Worm (Caenorhabditis elegans) whole organism, young adult: Measurements from ENCODE around the gene W05H9.4.

Source experiments
- B0019.2 ChIP-seq: fragments of 200-800 bp; sonication (Bioruptor generic); conservative IDR thresholded peaks from 2 replicates; pipeline ENCODE4 v1.3.6; 2022; ENCODE audit warnings: missing genetic modification reagents, missing genetic modification characterization, missing compliant biosample characterization
- B0261.1 ChIP-seq: sonication (generic microtip); optimal IDR thresholded peaks from 2 replicates; lab custom pipeline; 2016; ENCODE audit warnings: mild to moderate bottlenecking, missing genetic modification characterization, moderate library complexity, missing compliant biosample characterization
- D2030.7 ChIP-seq: fragments of 200-800 bp; sonication (Bioruptor generic); IDR thresholded peaks from 2 replicates; pipeline ENCODE4 v1.3.6; 2022; ENCODE audit warnings: missing genetic modification reagents, missing genetic modification characterization, missing compliant biosample characterization
- F49E8.2 ChIP-seq: sonication (generic microtip); optimal IDR thresholded peaks from 3 replicates; lab custom pipeline; 2017; ENCODE audit warnings: missing genetic modification characterization, mild to moderate bottlenecking, missing compliant biosample characterization, antibody characterized with exemption, moderate library complexity; ENCODE audit not compliant: insufficient read depth
- F52B5.7 ChIP-seq: sonication (generic microtip); optimal IDR thresholded peaks from 2 replicates; lab custom pipeline; 2016; ENCODE audit warnings: mild to moderate bottlenecking, missing genetic modification characterization, missing compliant biosample characterization
- F57C9.4 ChIP-seq: sonication (generic microtip); optimal IDR thresholded peaks from 2 replicates; lab custom pipeline; 2017; ENCODE audit warnings: mild to moderate bottlenecking, missing genetic modification characterization, missing compliant biosample characterization
- T07F8.4 ChIP-seq: sonication (generic microtip); optimal IDR thresholded peaks from 2 replicates; lab custom pipeline; 2016; ENCODE audit warnings: mild to moderate bottlenecking, missing genetic modification characterization, moderate library complexity, missing compliant biosample characterization
- Y56A3A.18 ChIP-seq: fragments of 200-800 bp; sonication (Bioruptor generic); IDR thresholded peaks from 2 replicates; pipeline ENCODE4 v1.3.6; 2022; ENCODE audit warnings: missing genetic modification reagents, missing genetic modification characterization, missing compliant biosample characterization
- Y67H2A.10 ChIP-seq: fragments of 200-800 bp; sonication (Bioruptor generic); conservative IDR thresholded peaks from 2 replicates; pipeline ENCODE4 v1.3.6; 2022; ENCODE audit warnings: missing genetic modification reagents, missing genetic modification characterization, missing compliant biosample characterization
- akir-1 ChIP-seq: fragments of 200-800 bp; sonication (Bioruptor generic); optimal IDR thresholded peaks from 2 replicates; lab custom pipeline; 2018; ENCODE audit warnings: mild to moderate bottlenecking, missing genetic modification characterization, moderate library complexity, missing compliant biosample characterization
- ama-1 ChIP-seq, 3 experiments: fragments of 150-350 bp in 1 of 3; sonication (generic microtip) in 2 of 3; optimal IDR thresholded peaks; 2 replicates each; lab custom pipeline; 2014 to 2018; ENCODE audit warnings: missing biosample characterization in 2 of 3, missing genetic modification characterization in 2 of 3, missing genetic modification reagents in 2 of 3
- aptf-2 ChIP-seq: fragments of 200-800 bp; sonication (Bioruptor generic); conservative IDR thresholded peaks from 2 replicates; pipeline ENCODE4 v1.3.6; 2022; ENCODE audit warnings: missing genetic modification reagents, missing genetic modification characterization, missing compliant biosample characterization
- ceh-91 ChIP-seq: fragments of 200-800 bp; sonication (Bioruptor generic); IDR thresholded peaks from 2 replicates; pipeline ENCODE4 v1.3.6; 2022; ENCODE audit warnings: missing genetic modification reagents, missing genetic modification characterization, missing compliant biosample characterization
- die-1 ChIP-seq: sonication (generic microtip); optimal IDR thresholded peaks from 2 replicates; lab custom pipeline; 2016; ENCODE audit warnings: missing genotype, mild to moderate bottlenecking, missing genetic modification characterization, missing compliant biosample characterization
- dox-1 ChIP-seq: fragments of 200-800 bp; sonication (Bioruptor generic); IDR thresholded peaks from 2 replicates; pipeline ENCODE4 v1.3.6; 2022; ENCODE audit warnings: missing genetic modification reagents, missing genetic modification characterization, missing compliant biosample characterization
- dpl-1 ChIP-seq: fragments of 150-350 bp; optimal IDR thresholded peaks from 2 replicates; lab custom pipeline; 2014; ENCODE audit warnings: missing biosample characterization, missing genetic modification reagents, missing genetic modification characterization
- egl-18 ChIP-seq: fragments of 200-800 bp; sonication (Bioruptor generic); IDR thresholded peaks from 2 replicates; pipeline ENCODE4 v1.3.6; 2022; ENCODE audit warnings: missing genetic modification reagents, missing genetic modification characterization, missing compliant biosample characterization
- gei-17 ChIP-seq: fragments of 200-800 bp; sonication (Bioruptor generic); optimal IDR thresholded peaks from 2 replicates; lab custom pipeline; 2018; ENCODE audit warnings: mild to moderate bottlenecking, missing genetic modification characterization, missing compliant biosample characterization
- hlh-12 ChIP-seq: sonication (generic microtip); optimal IDR thresholded peaks from 2 replicates; lab custom pipeline; 2016; ENCODE audit warnings: missing genetic modification characterization, missing compliant biosample characterization
- hmg-1.2 ChIP-seq: fragments of 200-800 bp; sonication (Bioruptor generic); IDR thresholded peaks from 2 replicates; pipeline ENCODE4 v1.3.6; 2022; ENCODE audit warnings: missing genetic modification reagents, missing genetic modification characterization, missing compliant biosample characterization
- lag-1 ChIP-seq: fragments of 200-800 bp; sonication (Bioruptor generic); IDR thresholded peaks from 2 replicates; pipeline ENCODE4 v1.3.6; 2022; ENCODE audit warnings: missing genetic modification reagents, missing genetic modification characterization, missing compliant biosample characterization
- let-526 ChIP-seq: fragments of 200-800 bp; sonication (Bioruptor generic); IDR thresholded peaks from 2 replicates; pipeline ENCODE4 v1.3.6; 2022; ENCODE audit warnings: missing genetic modification reagents, missing genetic modification characterization, missing compliant biosample characterization
- let-607 ChIP-seq, 2 experiments: fragments of 200-800 bp in 1 of 2; sonication (Bioruptor generic) in 1 of 2; sonication (generic microtip) in 1 of 2; optimal IDR thresholded peaks; 2 replicates each; lab custom pipeline; 2016 to 2018; ENCODE audit warnings: mild to moderate bottlenecking in 2 of 2, missing compliant biosample characterization in 2 of 2, missing genetic modification characterization in 2 of 2, moderate library complexity in 2 of 2, missing genotype in 1 of 2
- mes-4 ChIP-seq: sonication (generic microtip); optimal IDR thresholded peaks from 2 replicates; lab custom pipeline; 2016; ENCODE audit warnings: missing genotype, missing genetic modification characterization, missing compliant biosample characterization
- nfya-1 ChIP-seq: sonication (generic microtip); optimal IDR thresholded peaks from 2 replicates; lab custom pipeline; 2017; ENCODE audit warnings: antibody characterized with exemption, missing compliant biosample characterization, missing genetic modification characterization, borderline replicate concordance; ENCODE audit not compliant: insufficient read depth
- nfya-2 ChIP-seq: fragments of 200-800 bp; sonication (Bioruptor generic); IDR thresholded peaks from 2 replicates; pipeline ENCODE4 v1.3.6; 2022; ENCODE audit warnings: missing genetic modification reagents, missing genetic modification characterization, missing compliant biosample characterization
- nhr-90 ChIP-seq: sonication (generic microtip); optimal IDR thresholded peaks from 2 replicates; lab custom pipeline; 2016; ENCODE audit warnings: missing genotype, mild to moderate bottlenecking, missing genetic modification characterization, missing compliant biosample characterization
- pha-4 ChIP-seq: fragments of 150-350 bp; sonication (generic microtip); optimal IDR thresholded peaks from 2 replicates; lab custom pipeline; 2014; ENCODE audit warnings: missing biosample characterization, missing genetic modification reagents, missing genetic modification characterization
- rec-8 ChIP-seq, 2 experiments: sonication (generic microtip); optimal IDR thresholded peaks; 2 replicates each; lab custom pipeline; 2016; ENCODE audit warnings: mild to moderate bottlenecking in 2 of 2, missing genetic modification characterization in 2 of 2, missing genetic modification reagents in 2 of 2, missing genotype in 2 of 2, missing biosample characterization in 1 of 2, missing compliant biosample characterization in 1 of 2, moderate library complexity in 1 of 2
- repo-1 ChIP-seq: sonication (generic microtip); optimal IDR thresholded peaks from 2 replicates; lab custom pipeline; 2017; ENCODE audit warnings: mild to moderate bottlenecking, missing genetic modification characterization, missing compliant biosample characterization
- snpc-1.1 ChIP-seq: sonication (generic microtip); optimal IDR thresholded peaks from 2 replicates; lab custom pipeline; 2017; ENCODE audit warnings: missing genetic modification characterization, mild to moderate bottlenecking, missing compliant biosample characterization, antibody characterized with exemption, moderate library complexity, missing genotype, missing genetic modification reagents; ENCODE audit not compliant: insufficient read depth
- snpc-1.3 ChIP-seq: sonication (generic microtip); optimal IDR thresholded peaks from 2 replicates; lab custom pipeline; 2017; ENCODE audit warnings: missing genetic modification characterization, mild to moderate bottlenecking, missing compliant biosample characterization, antibody characterized with exemption, moderate library complexity, missing genotype, missing genetic modification reagents; ENCODE audit not compliant: insufficient read depth
- snpc-3.4 ChIP-seq: sonication (generic microtip); optimal IDR thresholded peaks from 2 replicates; lab custom pipeline; 2017; ENCODE audit warnings: missing genetic modification characterization, mild to moderate bottlenecking, missing compliant biosample characterization, antibody characterized with exemption, moderate library complexity, missing genotype, missing genetic modification reagents
- somi-1 ChIP-seq: fragments of 200-800 bp; sonication (Bioruptor generic); optimal IDR thresholded peaks from 2 replicates; lab custom pipeline; 2018; ENCODE audit warnings: mild to moderate bottlenecking, missing genetic modification characterization, missing compliant biosample characterization
- tbx-9 ChIP-seq: sonication (generic microtip); optimal IDR thresholded peaks from 2 replicates; lab custom pipeline; 2016; ENCODE audit warnings: borderline replicate concordance, missing genetic modification characterization, inconsistent platforms, missing compliant biosample characterization
- tlf-1 ChIP-seq: fragments of 200-800 bp; sonication (Bioruptor generic); optimal IDR thresholded peaks from 2 replicates; lab custom pipeline; 2018; ENCODE audit warnings: mild to moderate bottlenecking, missing genetic modification characterization, missing compliant biosample characterization

W05H9.4 gene

ce11 chrX:6251947-6252617 lies 11.4 kb upstream of the W05H9.4 start (continued):
- TF ChIP-seq ceh-91 (GFP tag; lab: Robert Waterston, UW) = no peak
- TF ChIP-seq let-607 (tag; optimal IDR thresholded peaks at IDR 0.05; lab: Kevin White, UChicago) = peak; percentile 1 to 22
- TF ChIP-seq mes-4 (tag; lab: Kevin White, UChicago) = no peak
- no peak for TF ChIP-seq somi-1
- TF ChIP-seq hlh-12 (tag; lab: Kevin White, UChicago) = no peak
- TF ChIP-seq repo-1 (tag; lab: Kevin White, UChicago) = peak; percentile 27
- TF ChIP-seq B0261.1 (tag; lab: Kevin White, UChicago) = no peak
- no peak for TF ChIP-seq lag-1 (GFP tag; lab: Robert Waterston, UW)
- no peak for TF ChIP-seq T07F8.4 (tag; lab: Kevin White, UChicago)
- no peak for TF ChIP-seq snpc-1.3 (tag; lab: Kevin White, UChicago)
- no peak for TF ChIP-seq pha-4 (tag; lab: Kevin White, UChicago)
- TF ChIP-seq hmg-1.2 (GFP tag; lab: Robert Waterston, UW) = peak; percentile 36
- TF ChIP-seq dox-1 (GFP tag; lab: Robert Waterston, UW) = peak; percentile 36; the same call in 1 of the 2 replicates
- TF ChIP-seq Y56A3A.18 (GFP tag; lab: Robert Waterston, UW) = 0 out of 2 replicates have a peak, but pooled peaks have one; percentile 41
- no peak for TF ChIP-seq nhr-90 (tag; lab: Kevin White, UChicago)
- no peak for TF ChIP-seq Y67H2A.10 (GFP tag; lab: Robert Waterston, UW)
- TF ChIP-seq tbx-9 = no peak
- no peak for TF ChIP-seq tlf-1 (GFP tag; lab: Kevin White, UChicago)
- TF ChIP-seq die-1 (tag; lab: Kevin White, UChicago) = no peak
- TF ChIP-seq F52B5.7 (tag; lab: Kevin White, UChicago) = peak; percentile 34
- no peak for TF ChIP-seq rec-8 (tag; optimal IDR thresholded peaks at IDR 0.05; lab: Kevin White, UChicago)
- TF ChIP-seq akir-1 (GFP tag; lab: Kevin White, UChicago) = no peak
- no peak for TF ChIP-seq let-526 (GFP tag; lab: Robert Waterston, UW)
- no peak for TF ChIP-seq D2030.7
- TF ChIP-seq B0019.2 (GFP tag; lab: Robert Waterston, UW) = no peak
- no peak for TF ChIP-seq snpc-1.1
- no peak for TF ChIP-seq dpl-1 (GFP tag; lab: Kevin White, UChicago)
- peak; percentile 26 for TF ChIP-seq F57C9.4 (tag; lab: Kevin White, UChicago)
- TF ChIP-seq nfya-1 (tag; lab: Kevin White, UChicago) = no peak
- TF ChIP-seq snpc-3.4 = no peak
- TF ChIP-seq F49E8.2 = no peak
- peak; percentile 66 for TF ChIP-seq gei-17
- TF ChIP-seq nfya-2 (GFP tag; lab: Robert Waterston, UW) = no peak
- TF ChIP-seq aptf-2 (GFP tag; lab: Robert Waterston, UW) = no peak

DNA sequence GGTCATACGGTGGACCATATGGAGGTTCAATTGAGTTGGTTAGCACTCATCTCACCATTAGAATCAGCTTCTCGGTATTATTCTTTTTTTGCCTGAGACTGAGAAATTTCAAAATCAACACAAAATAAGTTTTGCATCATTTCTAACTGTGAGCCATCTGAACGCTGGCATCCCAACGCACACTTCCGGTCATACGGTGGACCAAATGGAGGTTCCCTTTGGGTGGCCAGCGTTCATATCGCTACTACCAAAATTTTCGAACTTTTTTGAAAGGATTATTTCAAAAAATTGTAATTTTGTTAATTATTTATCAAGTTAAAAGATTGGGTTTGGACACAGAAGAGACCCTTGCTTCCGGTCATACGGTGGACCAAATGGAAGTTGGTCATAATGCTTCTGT lies 10.7 kb upstream of the W05H9.4 start:
- no peak for TF ChIP-seq egl-18 (GFP tag; lab: Robert Waterston, UW)
- peak; percentile 30 for TF ChIP-seq ama-1 (optimal IDR thresholded peaks at IDR 0.05; lab: Kevin White, UChicago)
- no peak for TF ChIP-seq ama-1 (GFP tag; optimal IDR thresholded peaks at IDR 0.05; lab: Kevin White, UChicago)
